Fruit fly (Drosophila melanogaster) whole organism, wandering third instar larva: ENCODE measurements around the gene CG14852.

Experiments
- Abd-B ChIP-seq: fragments of >200 bp; optimal IDR thresholded peaks from 2 replicates; lab custom pipeline; 2017; ENCODE audit warnings: missing biosample characterization, missing genetic modification characterization
- CG32264 ChIP-seq: fragments of 200-800 bp; sonication (Bioruptor generic); optimal IDR thresholded peaks from 2 replicates; lab custom pipeline; 2016; ENCODE audit warnings: missing biosample characterization, missing genetic modification characterization
- CG9705 ChIP-seq: fragments of 200-800 bp; sonication (Bioruptor generic); optimal IDR thresholded peaks from 2 replicates; lab custom pipeline; 2018; ENCODE audit warnings: missing biosample characterization, mild to moderate bottlenecking, missing genetic modification characterization
- CrebA ChIP-seq: fragments of 200-800 bp; sonication (Bioruptor generic); optimal IDR thresholded peaks from 2 replicates; lab custom pipeline; 2016; ENCODE audit warnings: missing biosample characterization, mild to moderate bottlenecking, missing genetic modification characterization, borderline replicate concordance
- Dfd ChIP-seq: fragments of >200 bp; optimal IDR thresholded peaks from 2 replicates; lab custom pipeline; 2017; ENCODE audit warnings: missing biosample characterization, missing genetic modification characterization
- Dif ChIP-seq: fragments of 200-275, 200-300 bp; sonication (Bioruptor generic); optimal IDR thresholded peaks from 2 replicates; lab custom pipeline; 2018; ENCODE audit warnings: missing biosample characterization, missing genetic modification characterization; ENCODE audit not compliant: partially characterized antibody
- GATAd ChIP-seq: sonication (Bioruptor generic); optimal IDR thresholded peaks from 2 replicates; lab custom pipeline; 2016; ENCODE audit warnings: missing biosample characterization, missing genetic modification characterization
- HLH106 ChIP-seq: fragments of 200-800 bp; optimal IDR thresholded peaks from 3 replicates; lab custom pipeline; 2019; ENCODE audit warnings: missing biosample characterization, mild to moderate bottlenecking, missing genetic modification characterization, moderate library complexity
- Hnf4 ChIP-seq: fragments of 200-800 bp; sonication (Bioruptor generic); optimal IDR thresholded peaks from 2 replicates; lab custom pipeline; 2016; ENCODE audit warnings: missing biosample characterization, mild to moderate bottlenecking, missing genetic modification characterization
- Hr83 ChIP-seq: fragments of 200-300 bp; sonication (Bioruptor generic); optimal IDR thresholded peaks from 2 replicates; lab custom pipeline; 2016; ENCODE audit warnings: missing biosample characterization, mild to moderate bottlenecking, missing genetic modification characterization, moderate library complexity; ENCODE audit not compliant: poor library complexity, severe bottlenecking
- Jra ChIP-seq: sonication (Bioruptor generic); optimal IDR thresholded peaks from 2 replicates; lab custom pipeline; 2016; ENCODE audit warnings: missing biosample characterization, missing genetic modification characterization
- Mio ChIP-seq: sonication (Bioruptor generic); optimal IDR thresholded peaks from 2 replicates; lab custom pipeline; 2016; ENCODE audit warnings: missing biosample characterization, missing genetic modification characterization
- Myc ChIP-seq: fragments of >200 bp; optimal IDR thresholded peaks from 2 replicates; lab custom pipeline; 2017
- N ChIP-seq: fragments of >200 bp; optimal IDR thresholded peaks from 2 replicates; lab custom pipeline; 2018; ENCODE audit warnings: missing biosample characterization, missing external identifiers, missing genetic modification characterization
- OdsH ChIP-seq: fragments of 200-800 bp; sonication (Bioruptor generic); optimal IDR thresholded peaks from 2 replicates; lab custom pipeline; 2016; ENCODE audit warnings: missing biosample characterization, mild to moderate bottlenecking, missing genetic modification characterization
- Rel ChIP-seq, 2 experiments: fragments of 200-800 bp; sonication (Bioruptor generic) in 1 of 2; optimal IDR thresholded peaks; 2 replicates in 1 of 2; 3 replicates in 1 of 2; lab custom pipeline; 2016 to 2019; ENCODE audit warnings: mild to moderate bottlenecking in 2 of 2, missing biosample characterization in 2 of 2, missing genetic modification characterization in 2 of 2, moderate library complexity in 1 of 2
- Sp1 ChIP-seq: fragments of 200-800 bp; sonication (Bioruptor generic); optimal IDR thresholded peaks from 3 replicates; lab custom pipeline; 2019; ENCODE audit warnings: missing biosample characterization, mild to moderate bottlenecking, missing genetic modification characterization, moderate library complexity
- Vsx2 ChIP-seq: fragments of 200-300, 225-300 bp; sonication (Bioruptor generic); optimal IDR thresholded peaks from 2 replicates; lab custom pipeline; 2018; ENCODE audit warnings: missing biosample characterization, missing genetic modification characterization; ENCODE audit not compliant: partially characterized antibody
- br ChIP-seq: fragments of 200-800 bp; sonication (Bioruptor generic); optimal IDR thresholded peaks from 2 replicates; lab custom pipeline; 2016; ENCODE audit warnings: missing biosample characterization, missing genetic modification characterization
- brk ChIP-seq: fragments of 200-800 bp; sonication (Bioruptor generic); optimal IDR thresholded peaks from 2 replicates; lab custom pipeline; 2016; ENCODE audit warnings: missing biosample characterization, mild to moderate bottlenecking, missing genetic modification characterization
- dl ChIP-seq, 2 experiments: fragments of 175-275, 200-275 bp in 1 of 2; fragments of 200-275 bp in 1 of 2; sonication (Bioruptor generic); optimal IDR thresholded peaks; lab custom pipeline; 2018; ENCODE audit warnings: mild to moderate bottlenecking in 2 of 2, missing biosample characterization in 2 of 2, missing genetic modification characterization in 2 of 2, moderate library complexity in 2 of 2; ENCODE audit not compliant: partially characterized antibody in 2 of 2, insufficient read depth in 1 of 2
- dmrt93B ChIP-seq: fragments of 200-800 bp; sonication (Bioruptor generic); optimal IDR thresholded peaks from 2 replicates; lab custom pipeline; 2018; ENCODE audit warnings: missing biosample characterization, mild to moderate bottlenecking, missing genetic modification characterization
- dsf ChIP-seq: sonication (Bioruptor generic); optimal IDR thresholded peaks from 2 replicates; lab custom pipeline; 2016; ENCODE audit warnings: missing biosample characterization, missing genetic modification characterization, borderline replicate concordance
- ey ChIP-seq: fragments of 200-800 bp; sonication (Bioruptor generic); optimal IDR thresholded peaks from 2 replicates; lab custom pipeline; 2016; ENCODE audit warnings: missing biosample characterization, missing genetic modification characterization
- foxo ChIP-seq, 2 experiments: fragments of 200-800 bp; sonication (Bioruptor generic); optimal IDR thresholded peaks; 2 replicates in 1 of 2; 3 replicates in 1 of 2; lab custom pipeline; 2016 to 2017; ENCODE audit warnings: missing biosample characterization in 2 of 2, missing genetic modification characterization in 2 of 2
- fru ChIP-seq: fragments of 200-800 bp; sonication (Bioruptor generic); optimal IDR thresholded peaks from 3 replicates; lab custom pipeline; 2016; ENCODE audit warnings: missing biosample characterization, mild to moderate bottlenecking, missing genetic modification characterization
- lola ChIP-seq: fragments of >200 bp; optimal IDR thresholded peaks from 2 replicates; lab custom pipeline; 2017; ENCODE audit warnings: missing biosample characterization, missing genetic modification characterization
- pan ChIP-seq: fragments of >200 bp; optimal IDR thresholded peaks from 2 replicates; lab custom pipeline; 2017
- psq ChIP-seq: fragments of 200-800 bp; sonication (Bioruptor generic); optimal IDR thresholded peaks from 3 replicates; lab custom pipeline; 2017; ENCODE audit warnings: missing biosample characterization, mild to moderate bottlenecking, missing genetic modification characterization, moderate library complexity
- rgr ChIP-seq: fragments of 200-800 bp; sonication (Bioruptor generic); optimal IDR thresholded peaks from 3 replicates; lab custom pipeline; 2016; ENCODE audit warnings: missing biosample characterization, mild to moderate bottlenecking, missing genetic modification characterization
- sv ChIP-seq: fragments of 200-800 bp; sonication (Bioruptor generic); optimal IDR thresholded peaks from 3 replicates; lab custom pipeline; 2016; ENCODE audit warnings: missing biosample characterization, missing genetic modification characterization
- tai ChIP-seq: sonication (Bioruptor generic); optimal IDR thresholded peaks from 2 replicates; lab custom pipeline; 2016; ENCODE audit warnings: missing biosample characterization, missing genetic modification characterization
- usp ChIP-seq: fragments of >200 bp; optimal IDR thresholded peaks from 2 replicates; lab custom pipeline; 2017; ENCODE audit warnings: missing biosample characterization, missing genetic modification characterization
- woc ChIP-seq: sonication (Bioruptor generic); optimal IDR thresholded peaks from 2 replicates; lab custom pipeline; 2016; ENCODE audit warnings: missing biosample characterization, mild to moderate bottlenecking, missing genetic modification characterization

Gene CG14852

DNA sequence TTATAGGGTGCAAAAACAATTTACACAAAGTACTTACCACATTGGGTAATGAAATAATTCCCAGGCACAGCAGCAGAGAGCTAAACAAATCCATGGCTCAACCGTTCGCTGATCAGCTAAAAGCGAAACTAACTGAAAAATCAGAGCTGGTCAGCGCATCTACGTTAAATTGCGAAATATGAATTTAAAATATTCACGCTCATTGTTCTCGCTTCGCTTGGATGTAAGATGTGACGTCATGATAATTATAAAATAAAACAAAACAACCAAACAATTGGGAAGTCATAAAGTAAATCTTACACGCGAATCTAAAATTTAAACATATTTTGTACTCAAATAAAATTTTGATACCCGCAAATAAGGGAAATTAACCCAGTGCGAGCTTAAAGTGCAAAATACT lies 5.8 kb upstream of the CG14852 start, which contains the start of gene CG14854:
TSS of gene CG14854 (minus strand) at position 101 of the 400 bp plus-strand sequence.
- TF ChIP-seq lola = no peak
- TF ChIP-seq Abd-B (GFP tag; lab: Kevin White, UChicago) = no peak
- TF ChIP-seq CG9705 (GFP tag; lab: Kevin White, UChicago) = no peak
- no peak for TF ChIP-seq Vsx2 (GFP tag; lab: Kevin White, UChicago)
- TF ChIP-seq Dif (GFP tag; lab: Kevin White, UChicago) = no peak
- TF ChIP-seq dmrt93B (GFP tag; lab: Kevin White, UChicago) = no peak
- no peak for TF ChIP-seq pan (lab: Kevin White, UChicago)
- no peak for TF ChIP-seq dl (GFP tag; optimal IDR thresholded peaks at IDR 0.05; lab: Kevin White, UChicago; ENCODE audit: insufficient read depth in 1 of 2, partially characterized antibody in 2 of 2)
- TF ChIP-seq CrebA (GFP tag; lab: Kevin White, UChicago) = no peak
- TF ChIP-seq sv (GFP tag; lab: Kevin White, UChicago) = no peak
- TF ChIP-seq psq (GFP tag; lab: Kevin White, UChicago) = no peak

DNA sequence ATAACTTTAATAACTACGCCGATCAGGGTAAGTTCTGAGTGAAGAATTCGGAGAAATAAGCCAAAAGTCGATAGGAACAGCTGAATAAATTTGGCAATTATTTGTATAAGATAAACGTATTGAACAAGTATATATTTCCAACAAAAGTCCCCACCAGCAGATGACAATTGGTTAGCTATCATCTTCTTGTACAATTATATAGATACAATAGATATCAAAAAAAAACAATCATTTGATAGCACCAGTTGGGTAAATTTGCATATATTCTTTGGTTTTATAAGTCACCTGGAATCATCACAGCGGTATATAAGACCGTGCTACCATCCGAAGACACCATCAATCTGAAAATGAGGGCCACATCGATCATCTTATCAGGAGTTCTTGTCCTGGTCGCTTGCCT lies 5.1 kb upstream of the CG14852 start, which contains the start of gene Jig:
TSS of gene Jig (plus strand) at position 301 of the 400 bp plus-strand sequence.
- TF ChIP-seq br (no peak), Vsx2 (GFP tag; lab: Kevin White, UChicago) (no peak), Mio (GFP tag; lab: Kevin White, UChicago) (no peak), woc (GFP tag; lab: Kevin White, UChicago) (no peak), GATAd (no peak), psq (GFP tag; lab: Kevin White, UChicago) (no peak), Dif (GFP tag; lab: Kevin White, UChicago) (no peak), tai (GFP tag; lab: Kevin White, UChicago) (no peak), CG9705 (GFP tag; lab: Kevin White, UChicago) (no peak), foxo (GFP tag; optimal IDR thresholded peaks at IDR 0.05; lab: Kevin White, UChicago) (no peak), sv (GFP tag; lab: Kevin White, UChicago) (no peak), Myc (lab: Kevin White, UChicago) (no peak), Hnf4 (no peak), Jra (GFP tag; lab: Kevin White, UChicago) (no peak), HLH106 (tag; lab: Kevin White, UChicago) (no peak), dsf (GFP tag; lab: Kevin White, UChicago) (no peak)
- TF ChIP-seq, all 38 proteins: peak for 0

DNA sequence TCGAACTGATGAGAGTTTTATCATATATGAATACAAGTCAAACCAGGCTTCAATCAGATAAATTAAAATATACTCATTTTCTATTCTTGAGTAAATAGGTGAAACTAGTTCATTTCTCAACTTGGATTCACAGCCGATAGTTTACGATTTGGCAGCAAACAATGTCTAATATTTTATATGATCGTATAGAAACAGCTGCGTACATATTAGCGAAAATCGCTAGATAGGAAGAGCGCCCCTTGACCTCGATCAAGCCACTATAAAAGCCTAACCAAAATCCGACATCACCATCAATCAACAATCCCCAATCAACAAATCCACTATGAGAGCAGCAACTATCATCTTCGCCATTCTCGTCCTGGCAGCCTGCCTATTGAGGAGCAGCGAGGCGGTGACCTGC lies 3.7 kb upstream of the CG14852 start, which contains the start of gene CG14851:
TSS of gene CG14851 (plus strand) at position 301 of the 400 bp plus-strand sequence.
- TF ChIP-seq brk (no peak), fru (GFP tag; lab: Kevin White, UChicago) (no peak), Rel (GFP tag; optimal IDR thresholded peaks at IDR 0.05; lab: Kevin White, UChicago) (no peak), Rel (tag; optimal IDR thresholded peaks at IDR 0.05; lab: Kevin White, UChicago) (no peak), HLH106 (tag; lab: Kevin White, UChicago) (no peak), usp (GFP tag; lab: Kevin White, UChicago) (no peak), br (no peak), Myc (lab: Kevin White, UChicago) (no peak), CG32264 (GFP tag; lab: Kevin White, UChicago) (no peak), sv (GFP tag; lab: Kevin White, UChicago) (no peak), Vsx2 (GFP tag; lab: Kevin White, UChicago) (no peak), Hr83 (GFP tag; lab: Kevin White, UChicago) (no peak), psq (GFP tag; lab: Kevin White, UChicago) (no peak), dmrt93B (GFP tag; lab: Kevin White, UChicago) (no peak), ey (GFP tag; lab: Kevin White, UChicago) (no peak), Abd-B (GFP tag; lab: Kevin White, UChicago) (no peak), Dif (GFP tag; lab: Kevin White, UChicago) (no peak), Jra (GFP tag; lab: Kevin White, UChicago) (no peak), lola (no peak), Dfd (GFP tag; lab: Kevin White, UChicago) (no peak), woc (GFP tag; lab: Kevin White, UChicago) (no peak)

DNA sequence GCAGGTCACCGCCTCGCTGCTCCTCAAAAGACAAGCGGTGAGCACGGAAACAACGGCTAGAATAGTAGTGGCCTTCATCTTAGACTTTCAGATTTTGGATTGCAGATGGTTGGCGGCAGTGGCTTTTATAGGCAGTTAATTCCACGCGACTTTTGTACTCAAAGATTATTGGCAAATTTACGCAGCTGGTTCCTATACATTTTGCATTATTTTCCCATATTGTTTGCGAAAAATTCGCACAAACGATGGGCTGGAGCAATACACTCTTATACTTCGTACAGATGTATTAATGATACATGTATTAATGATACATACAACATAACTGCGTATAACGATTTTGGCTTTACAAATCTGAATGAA lies 1.0 kb upstream of the CG14852 start, which contains the start of gene CG8087:
TSS of gene CG8087 (minus strand) at position 101 of the 360 bp plus-strand sequence.
- TF ChIP-seq lola (no peak), OdsH (no peak), ey (GFP tag; lab: Kevin White, UChicago) (no peak), Hnf4 (no peak), tai (GFP tag; lab: Kevin White, UChicago) (no peak), usp (GFP tag; lab: Kevin White, UChicago) (no peak), dmrt93B (GFP tag; lab: Kevin White, UChicago) (no peak), Hr83 (GFP tag; lab: Kevin White, UChicago) (no peak), Vsx2 (GFP tag; lab: Kevin White, UChicago) (no peak), N (no peak), rgr (GFP tag; lab: Kevin White, UChicago) (no peak), sv (GFP tag; lab: Kevin White, UChicago) (no peak), Mio (GFP tag; lab: Kevin White, UChicago) (no peak), Myc (lab: Kevin White, UChicago) (no peak), foxo (GFP tag; optimal IDR thresholded peaks at IDR 0.05; lab: Kevin White, UChicago) (no peak), Sp1 (no peak), GATAd (no peak), Dfd (GFP tag; lab: Kevin White, UChicago) (no peak), CG32264 (GFP tag; lab: Kevin White, UChicago) (no peak)
